Worm (Caenorhabditis elegans): ENCODE data around the gene cest-9.2.

Gene cest-9.2

ce11 chrX:12229651-12230050 lies 7.7 kb downstream of the cest-9.2 start, which contains the start of gene cest-7:
Gene cest-7, plus strand, starts transcription at chrX:12229951.
- no peak for TF ChIP-seq ttx-3 (tag; optimal IDR thresholded peaks at IDR 0.05)
- no peak for TF ChIP-seq unc-3 (GFP tag; conservative IDR thresholded peaks at IDR 0.05)
- no peak for TF ChIP-seq unc-3 (tag; optimal IDR thresholded peaks at IDR 0.05)
- TF ChIP-seq sox-2 (GFP tag; IDR thresholded peaks at IDR 0.05): no peak
- TF ChIP-seq odd-2 (tag; optimal IDR thresholded peaks at IDR 0.05): no peak
- TF ChIP-seq nhr-11 (tag; optimal IDR thresholded peaks at IDR 0.05): no peak
- no peak for TF ChIP-seq pros-1 (tag; optimal IDR thresholded peaks at IDR 0.05)
- no peak for TF ChIP-seq che-1 (tag; optimal IDR thresholded peaks at IDR 0.05)
- no peak for TF ChIP-seq hlh-8 (tag; optimal IDR thresholded peaks at IDR 0.05)
- no peak for TF ChIP-seq nhr-232 (tag; optimal IDR thresholded peaks at IDR 0.05)
- TF ChIP-seq pha-2 (tag; optimal IDR thresholded peaks at IDR 0.05): no peak
- TF ChIP-seq hlh-6 (tag; optimal IDR thresholded peaks at IDR 0.05): no peak
- no peak for TF ChIP-seq zip-5 (tag; optimal IDR thresholded peaks at IDR 0.05)
- no peak for TF ChIP-seq pax-1 (tag; optimal IDR thresholded peaks at IDR 0.05)
- TF ChIP-seq fkh-6 (tag; optimal IDR thresholded peaks at IDR 0.05): no peak
- TF ChIP-seq pha-4 (tag; optimal IDR thresholded peaks at IDR 0.05): no peak
- no peak for TF ChIP-seq sox-4 (tag; optimal IDR thresholded peaks at IDR 0.05)
- TF ChIP-seq unc-55 (GFP tag; optimal IDR thresholded peaks at IDR 0.05): no peak
- no peak for TF ChIP-seq pqm-1 (tag; optimal IDR thresholded peaks at IDR 0.05)
- TF ChIP-seq ceh-34 (tag; optimal IDR thresholded peaks at IDR 0.05): no peak

- TF ChIP-seq elt-2 (tag; optimal IDR thresholded peaks at IDR 0.05): peak; percentile 75
- no peak for TF ChIP-seq ref-2 (tag; optimal IDR thresholded peaks at IDR 0.05)
These were observed 8.4 kb downstream of the cest-9.2 start for ce11 chrX:12230357-12230756.

- TF ChIP-seq C38D4.7 (GFP tag; optimal IDR thresholded peaks at IDR 0.05) (no peak), syd-9 (tag; optimal IDR thresholded peaks at IDR 0.05) (no peak), ceh-24 (tag; optimal IDR thresholded peaks at IDR 0.05) (no peak)
These were observed 12.5 kb downstream of the cest-9.2 start for ce11 chrX:12234424-12234823.

- TF ChIP-seq ets-4 (tag; optimal IDR thresholded peaks at IDR 0.05): no peak
- TF ChIP-seq mec-3 (tag; optimal IDR thresholded peaks at IDR 0.05; ENCODE audit: borderline replicate concordance): no peak
- TF ChIP-seq ceh-24 (tag; optimal IDR thresholded peaks at IDR 0.05): no peak
- no peak for TF ChIP-seq C08G9.2 (tag; optimal IDR thresholded peaks at IDR 0.05)
- no peak for TF ChIP-seq unc-55 (GFP tag; optimal IDR thresholded peaks at IDR 0.05)
- no peak for TF ChIP-seq nfya-1 (tag; optimal IDR thresholded peaks at IDR 0.05)
- no peak for TF ChIP-seq dve-1 (tag; optimal IDR thresholded peaks at IDR 0.05)
- TF ChIP-seq zip-5 (tag; optimal IDR thresholded peaks at IDR 0.05): no peak
- no peak for TF ChIP-seq ceh-22 (tag; optimal IDR thresholded peaks at IDR 0.05)
- TF ChIP-seq ceh-9 (tag; optimal IDR thresholded peaks at IDR 0.05): no peak
- TF ChIP-seq pag-3 (tag; optimal IDR thresholded peaks at IDR 0.05; ENCODE audit: borderline replicate concordance): no peak
- TF ChIP-seq odd-2 (tag; optimal IDR thresholded peaks at IDR 0.05): no peak
- no peak for TF ChIP-seq ceh-34 (tag; optimal IDR thresholded peaks at IDR 0.05)
These were observed 13.5 kb downstream of the cest-9.2 start, which contains the start of gene C23H4.6 for ce11 chrX:12235388-12235787. Gene C23H4.6, plus strand, starts transcription at chrX:12235606.

ce11 chrX:12241457-12241856 lies 19.5 kb downstream of the cest-9.2 start, which contains the start of gene cest-3:
Gene cest-3, plus strand, starts transcription at chrX:12241646.
- TF ChIP-seq syd-9 (tag; optimal IDR thresholded peaks at IDR 0.05): no peak
- TF ChIP-seq elt-4 (tag; optimal IDR thresholded peaks at IDR 0.05): no peak
- no peak for TF ChIP-seq gmeb-2 (tag; optimal IDR thresholded peaks at IDR 0.05)
- TF ChIP-seq eyg-1 (tag; optimal IDR thresholded peaks at IDR 0.05): no peak
- no peak for TF ChIP-seq T23F11.4 (GFP tag; optimal IDR thresholded peaks at IDR 0.05)
- no peak for TF ChIP-seq che-1 (tag; optimal IDR thresholded peaks at IDR 0.05)
- no peak for TF ChIP-seq ceh-45 (GFP tag; IDR thresholded peaks at IDR 0.05)
- no peak for TF ChIP-seq ceh-9 (tag; optimal IDR thresholded peaks at IDR 0.05)
- no peak for TF ChIP-seq ref-2 (tag; optimal IDR thresholded peaks at IDR 0.05)
- TF ChIP-seq sox-2 (GFP tag; IDR thresholded peaks at IDR 0.05): no peak
- no peak for TF ChIP-seq pha-4 (tag; optimal IDR thresholded peaks at IDR 0.05)
- TF ChIP-seq tbx-2 (tag; optimal IDR thresholded peaks at IDR 0.05): no peak
- no peak for TF ChIP-seq fax-1 (tag; optimal IDR thresholded peaks at IDR 0.05)
- TF ChIP-seq hlh-6 (tag; optimal IDR thresholded peaks at IDR 0.05): no peak
- TF ChIP-seq pat-9 (tag; optimal IDR thresholded peaks at IDR 0.05): no peak
